Fruit fly (Drosophila melanogaster): ENCODE data around the gene Sarm.
A peak's percentile ranks its signal among the peaks of the same experiment; 100 is the strongest.

Gene Sarm

dm6 chr3L:8024278-8025140, 39.2 kb upstream of the Sarm start (continued):
- TF ChIP-seq Ets97D (GFP tag; optimal IDR thresholded peaks at IDR 0.05) = no peak
- TF ChIP-seq CG7372 (GFP tag; IDR thresholded peaks at IDR 0.05) = peak; percentile 64; the same call in 1 of the 2 replicates
- peak; percentile 27 for TF ChIP-seq CG6854 (GFP tag; optimal IDR thresholded peaks at IDR 0.05)
- TF ChIP-seq CG7928 (GFP tag; optimal IDR thresholded peaks at IDR 0.05) = no peak
- TF ChIP-seq CG18011 (GFP tag; optimal IDR thresholded peaks at IDR 0.05) = no peak
- TF ChIP-seq CG14050 (GFP tag; IDR thresholded peaks at IDR 0.05) = peak; percentile 14; the same call in 1 of the 3 replicates
- TF ChIP-seq Oli (tag; optimal IDR thresholded peaks at IDR 0.05) = peak; percentile 53
- TF ChIP-seq CG12391 (tag; optimal IDR thresholded peaks at IDR 0.05) = no peak
- TF ChIP-seq zf30C (GFP tag; optimal IDR thresholded peaks at IDR 0.05) = no peak
- TF ChIP-seq H2.0 (GFP tag; IDR thresholded peaks at IDR 0.05) = peak; percentile 10; the same call in 1 of the 2 replicates
- TF ChIP-seq CG11398 (GFP tag; optimal IDR thresholded peaks at IDR 0.05) = no peak
- peak; percentile 63 for TF ChIP-seq cwo (GFP tag; optimal IDR thresholded peaks at IDR 0.05)
- TF ChIP-seq Antp (GFP tag; optimal IDR thresholded peaks at IDR 0.05) = no peak
- no peak for TF ChIP-seq CG10462 (GFP tag; optimal IDR thresholded peaks at IDR 0.05)
- no peak for TF ChIP-seq pan (optimal IDR thresholded peaks at IDR 0.05)
- peak in 1 of 2 experiments; percentile 79 for TF ChIP-seq pan (GFP tag; optimal IDR thresholded peaks at IDR 0.05 in 1 of 2, IDR thresholded peaks at IDR 0.05 in 1 of 2)
- peak; percentile 16; the same call in 1 of the 3 replicates for TF ChIP-seq croc (GFP tag; conservative IDR thresholded peaks at IDR 0.05)
- peak; percentile 28 for TF ChIP-seq Hmx (GFP tag; optimal IDR thresholded peaks at IDR 0.05)
- peak; percentile 82 for TF ChIP-seq CG32532 (GFP tag; IDR thresholded peaks at IDR 0.05)
- no peak for TF ChIP-seq CG2129 (GFP tag; IDR thresholded peaks at IDR 0.05; ENCODE audit: partially characterized antibody)
- peak; percentile 43; the same call in 1 of the 2 replicates for TF ChIP-seq CG11085 (GFP tag; IDR thresholded peaks at IDR 0.05)
- TF ChIP-seq CG13123 (GFP tag; optimal IDR thresholded peaks at IDR 0.05) = no peak
- no peak for TF ChIP-seq emc (GFP tag; optimal IDR thresholded peaks at IDR 0.05)
- peak; percentile 61 for TF ChIP-seq CG10147 (GFP tag; optimal IDR thresholded peaks at IDR 0.05)
- TF ChIP-seq CG4328 (GFP tag; optimal IDR thresholded peaks at IDR 0.05) = peak; percentile 4
- no peak for TF ChIP-seq ap (GFP tag; IDR thresholded peaks at IDR 0.05)
- no peak for TF ChIP-seq Hr78 (GFP tag; optimal IDR thresholded peaks at IDR 0.05)
- peak; percentile 19; the same call in 1 of the 2 replicates for TF ChIP-seq CG3847 (GFP tag; IDR thresholded peaks at IDR 0.05)
- TF ChIP-seq CoRest (tag; optimal IDR thresholded peaks at IDR 0.05) = peak; percentile 41
- TF ChIP-seq dysf (GFP tag; IDR thresholded peaks at IDR 0.05) = peak; percentile 79; the same call in 2 of the 3 replicates
- peak; percentile 64; the same call in 2 of the 3 replicates for TF ChIP-seq CG17361 (GFP tag; IDR thresholded peaks at IDR 0.05)
- TF ChIP-seq CG17385 (GFP tag; optimal IDR thresholded peaks at IDR 0.05) = no peak
- peak in 1 of 2 experiments; percentile 51 for TF ChIP-seq eve (GFP tag; optimal IDR thresholded peaks at IDR 0.05)
- peak; percentile 93 for TF ChIP-seq sug (tag; optimal IDR thresholded peaks at IDR 0.05)
- no peak for TF ChIP-seq h (optimal IDR thresholded peaks at IDR 0.05)
- no peak for TF ChIP-seq crc (GFP tag; optimal IDR thresholded peaks at IDR 0.05)
- TF ChIP-seq Opbp (GFP tag; IDR thresholded peaks at IDR 0.05; ENCODE audit: partially characterized antibody) = no peak
- peak in 1 of 2 experiments; percentile 70 for TF ChIP-seq crp (GFP tag; optimal IDR thresholded peaks at IDR 0.05)
- TF ChIP-seq CG14860 (GFP tag; IDR thresholded peaks at IDR 0.05; ENCODE audit: partially characterized antibody) = no peak
- TF ChIP-seq CG6272 (GFP tag; IDR thresholded peaks at IDR 0.05) = no peak
- no peak for TF ChIP-seq H15 (GFP tag; IDR thresholded peaks at IDR 0.05)
- no peak for TF ChIP-seq CG14965 (GFP tag; optimal IDR thresholded peaks at IDR 0.05; ENCODE audit: borderline replicate concordance)
- no peak for TF ChIP-seq MBD-R2 (GFP tag; IDR thresholded peaks at IDR 0.05)
- TF ChIP-seq ERR (GFP tag; optimal IDR thresholded peaks at IDR 0.05) = no peak
- TF ChIP-seq CTCF (GFP tag; optimal IDR thresholded peaks at IDR 0.05) = no peak
- TF ChIP-seq CG4360 (GFP tag; IDR thresholded peaks at IDR 0.05) = no peak
- TF ChIP-seq Mrtf (GFP tag; IDR thresholded peaks at IDR 0.05) = peak; percentile 38; the same call in 1 of the 3 replicates
- TF ChIP-seq Dp (GFP tag; optimal IDR thresholded peaks at IDR 0.05) = no peak
- no peak for TF ChIP-seq CG6791 (GFP tag; IDR thresholded peaks at IDR 0.05; ENCODE audit: partially characterized antibody)

All from whole organism, embryonic.